Fruit fly (Drosophila melanogaster): Measurements from ENCODE around the gene Rel.

Rel gene

dm6 chr3R:9053021-9053420 is 5.2 kb upstream of the Rel start (continued):
- peak; percentile 88 for TF ChIP-seq sens (GFP tag)
- peak; percentile 28 for TF ChIP-seq D19A (tag; optimal IDR thresholded peaks at IDR 0.05)
- no peak for TF ChIP-seq Asciz (GFP tag; optimal IDR thresholded peaks at IDR 0.05)
- no peak for TF ChIP-seq Lim3 (GFP tag; IDR thresholded peaks at IDR 0.05)
- no peak for TF ChIP-seq pita (GFP tag; optimal IDR thresholded peaks at IDR 0.05)
- TF ChIP-seq CG30403 (GFP tag; optimal IDR thresholded peaks at IDR 0.05), result peak; percentile 43
- peak; percentile 57 for TF ChIP-seq fd64A (GFP tag; optimal IDR thresholded peaks at IDR 0.05)
- peak; percentile 63 for TF ChIP-seq kah (GFP tag; optimal IDR thresholded peaks at IDR 0.05)
- TF ChIP-seq Sry-δ (GFP tag; optimal IDR thresholded peaks at IDR 0.05), result peak; percentile 44
- TF ChIP-seq jumu (GFP tag; optimal IDR thresholded peaks at IDR 0.05), result peak; percentile 73
- TF ChIP-seq BEAF-32 (GFP tag; optimal IDR thresholded peaks at IDR 0.05), result no peak
- TF ChIP-seq CG9215 (GFP tag; IDR thresholded peaks at IDR 0.05), result no peak
- TF ChIP-seq mirr (GFP tag; optimal IDR thresholded peaks at IDR 0.05), result peak; percentile 80
- TF ChIP-seq Hr3 (GFP tag; optimal IDR thresholded peaks at IDR 0.05), result no peak
- TF ChIP-seq YL-1 (GFP tag; optimal IDR thresholded peaks at IDR 0.05), result no peak
- peak; percentile 86 for TF ChIP-seq abd-A (tag; optimal IDR thresholded peaks at IDR 0.05)
- no peak for TF ChIP-seq lov (optimal IDR thresholded peaks at IDR 0.05)
- TF ChIP-seq lov (GFP tag; IDR thresholded peaks at IDR 0.05), result no peak
- no peak for TF ChIP-seq Scr (GFP tag; IDR thresholded peaks at IDR 0.05; ENCODE audit: partially characterized antibody)
- TF ChIP-seq Dip2 (GFP tag; IDR thresholded peaks at IDR 0.05), result no peak
- TF ChIP-seq CG8359 (GFP tag; optimal IDR thresholded peaks at IDR 0.05; ENCODE audit: borderline replicate concordance), result no peak
- no peak for TF ChIP-seq Gsc (GFP tag; IDR thresholded peaks at IDR 0.05)
- no peak for TF ChIP-seq CG15011 (GFP tag; optimal IDR thresholded peaks at IDR 0.05)
- TF ChIP-seq CG3407 (GFP tag; optimal IDR thresholded peaks at IDR 0.05), result no peak
- peak; percentile 36 for TF ChIP-seq fu2 (GFP tag; optimal IDR thresholded peaks at IDR 0.05)
- TF ChIP-seq CG17612 (GFP tag; IDR thresholded peaks at IDR 0.05), result no peak
- peak in 1 of 2 experiments; percentile 54 for TF ChIP-seq Eip74EF (GFP tag; optimal IDR thresholded peaks at IDR 0.05)
- no peak for TF ChIP-seq CG17568 (GFP tag; optimal IDR thresholded peaks at IDR 0.05)
- TF ChIP-seq slp2 (GFP tag; optimal IDR thresholded peaks at IDR 0.05), result peak; percentile 50
- TF ChIP-seq CG6272 (GFP tag; IDR thresholded peaks at IDR 0.05), result peak; percentile 58; the same call in 1 of the 2 replicates
- TF ChIP-seq slbo (GFP tag; IDR thresholded peaks at IDR 0.05), result no peak
- peak; percentile 46 for TF ChIP-seq CG2678 (tag; optimal IDR thresholded peaks at IDR 0.05)
- peak; percentile 70 for TF ChIP-seq gcm2 (GFP tag; optimal IDR thresholded peaks at IDR 0.05)
- TF ChIP-seq CG12659 (GFP tag; optimal IDR thresholded peaks at IDR 0.05), result no peak
- peak; percentile 32 for TF ChIP-seq CG11398 (GFP tag; optimal IDR thresholded peaks at IDR 0.05)
- peak; percentile 35 for TF ChIP-seq Chrac-16 (GFP tag; optimal IDR thresholded peaks at IDR 0.05)
- peak; percentile 53 for TF ChIP-seq pfk (GFP tag; optimal IDR thresholded peaks at IDR 0.05)
- TF ChIP-seq ind (GFP tag; optimal IDR thresholded peaks at IDR 0.05), result peak; percentile 46
- TF ChIP-seq Hmr (GFP tag; optimal IDR thresholded peaks at IDR 0.05), result peak; percentile 75
- TF ChIP-seq aop (GFP tag; IDR thresholded peaks at IDR 0.05), result no peak
- peak; percentile 4 for TF ChIP-seq BtbVII (GFP tag; optimal IDR thresholded peaks at IDR 0.05)
- peak; percentile 77 for TF ChIP-seq ERR (GFP tag; optimal IDR thresholded peaks at IDR 0.05)
- TF ChIP-seq zen (tag; optimal IDR thresholded peaks at IDR 0.05), result no peak
- TF ChIP-seq CG6854 (GFP tag; optimal IDR thresholded peaks at IDR 0.05), result peak; percentile 71
- TF ChIP-seq Antp (GFP tag; optimal IDR thresholded peaks at IDR 0.05), result peak; percentile 87
- TF ChIP-seq CG8944 (GFP tag; optimal IDR thresholded peaks at IDR 0.05), result peak; percentile 10
- TF ChIP-seq Mes4 (GFP tag; optimal IDR thresholded peaks at IDR 0.05), result peak; percentile 66
- peak; percentile 65 for TF ChIP-seq Vsx1 (GFP tag; optimal IDR thresholded peaks at IDR 0.05)
- no peak for TF ChIP-seq CG10979 (tag; optimal IDR thresholded peaks at IDR 0.05)
- peak; percentile 42 for TF ChIP-seq CG4707 (GFP tag; optimal IDR thresholded peaks at IDR 0.05)
- no peak for TF ChIP-seq dysf (GFP tag; IDR thresholded peaks at IDR 0.05)
- TF ChIP-seq Aef1 (GFP tag; IDR thresholded peaks at IDR 0.05), result no peak
